Worm (Caenorhabditis elegans) whole organism, early embryonic: ENCODE measurements around the gene ZK697.1.

Experiments used
- B0310.2 ChIP-seq: sonication (generic microtip); optimal IDR thresholded peaks from 2 replicates; lab custom pipeline; 2016; ENCODE audit warnings: mild to moderate bottlenecking, missing genetic modification characterization, missing compliant biosample characterization
- F13C5.2 ChIP-seq: sonication (generic microtip); optimal IDR thresholded peaks from 2 replicates; lab custom pipeline; 2017; ENCODE audit warnings: mild to moderate bottlenecking, missing genetic modification characterization, inconsistent platforms, missing compliant biosample characterization
- aly-1 ChIP-seq: sonication (generic microtip); optimal IDR thresholded peaks from 2 replicates; lab custom pipeline; 2016; ENCODE audit warnings: missing genetic modification characterization, missing compliant biosample characterization
- ama-1 ChIP-seq: fragments of 150-350 bp; optimal IDR thresholded peaks from 2 replicates; lab custom pipeline; 2014
- ceh-13 ChIP-seq: fragments of 200-800 bp; sonication (Bioruptor generic); optimal IDR thresholded peaks from 2 replicates; lab custom pipeline; 2018; ENCODE audit warnings: mild to moderate bottlenecking, missing genetic modification characterization, missing compliant biosample characterization
- ceh-36 ChIP-seq: sonication (generic microtip); optimal IDR thresholded peaks from 2 replicates; lab custom pipeline; 2016; ENCODE audit warnings: missing genetic modification characterization, inconsistent platforms, missing compliant biosample characterization
- ets-7 ChIP-seq: sonication (generic microtip); optimal IDR thresholded peaks from 2 replicates; lab custom pipeline; 2016; ENCODE audit warnings: missing genotype, missing genetic modification characterization, missing compliant biosample characterization
- flt-1 ChIP-seq: fragments of 200-800 bp; sonication (Bioruptor generic); IDR thresholded peaks from 2 replicates; pipeline ENCODE4 v1.3.6; 2022; ENCODE audit warnings: missing genetic modification characterization, missing compliant biosample characterization
- hmbx-1 ChIP-seq: sonication (generic microtip); optimal IDR thresholded peaks from 2 replicates; lab custom pipeline; 2016; ENCODE audit warnings: mild to moderate bottlenecking, missing genetic modification characterization, missing compliant biosample characterization
- hmg-4 ChIP-seq: fragments of 200-800 bp; sonication (Bioruptor generic); optimal IDR thresholded peaks from 2 replicates; lab custom pipeline; 2018; ENCODE audit warnings: mild to moderate bottlenecking, missing genetic modification characterization, missing compliant biosample characterization
- hnd-1 ChIP-seq: sonication (generic microtip); optimal IDR thresholded peaks from 2 replicates; lab custom pipeline; 2016; ENCODE audit warnings: missing genetic modification characterization, missing compliant biosample characterization
- pes-1 ChIP-seq: fragments of 200-800 bp; sonication (Bioruptor generic); IDR thresholded peaks from 2 replicates; pipeline ENCODE4 v1.3.6; 2022; ENCODE audit warnings: missing genetic modification reagents, missing genetic modification characterization, missing compliant biosample characterization
- scrt-1 ChIP-seq: fragments of 200-800 bp; sonication (Bioruptor generic); IDR thresholded peaks from 2 replicates; pipeline ENCODE4 v1.3.6; 2022; ENCODE audit warnings: missing genetic modification characterization, missing compliant biosample characterization
- sea-1 ChIP-seq: fragments of 200-800 bp; sonication (Bioruptor generic); conservative IDR thresholded peaks from 2 replicates; pipeline ENCODE4 v1.3.6; 2022; ENCODE audit warnings: missing genetic modification characterization, missing compliant biosample characterization
- tbx-11 ChIP-seq: fragments of 200-800 bp; sonication (Bioruptor generic); IDR thresholded peaks from 2 replicates; pipeline ENCODE4 v1.3.6; 2022; ENCODE audit warnings: missing genetic modification characterization, missing compliant biosample characterization
- tbx-37 ChIP-seq: fragments of 200-800 bp; sonication (Bioruptor generic); conservative IDR thresholded peaks from 2 replicates; pipeline ENCODE4 v1.3.6; 2022; ENCODE audit warnings: missing genetic modification reagents, missing genetic modification characterization, missing compliant biosample characterization
- tra-4 ChIP-seq: sonication (generic microtip); optimal IDR thresholded peaks from 2 replicates; lab custom pipeline; 2017; ENCODE audit warnings: missing genetic modification characterization, missing compliant biosample characterization

Gene ZK697.1

DNA sequence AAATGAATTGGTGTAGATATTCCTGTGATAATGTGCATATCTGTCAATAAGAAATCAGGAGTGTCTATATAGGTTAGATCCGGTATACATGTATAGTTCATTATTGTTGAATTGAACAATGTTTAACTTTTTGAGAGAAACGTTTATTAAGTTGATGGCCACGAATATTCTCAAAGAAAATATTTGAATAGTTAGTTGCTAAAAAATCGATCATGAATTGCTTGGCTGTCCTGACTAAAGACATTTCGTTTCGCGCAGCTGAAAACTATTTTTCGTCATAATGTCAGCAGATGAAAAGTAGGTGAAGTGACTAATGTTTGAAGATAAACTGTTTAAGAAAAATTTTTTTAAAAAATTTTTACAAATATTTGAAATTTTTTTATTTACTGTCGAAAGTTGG lies 1.1 kb upstream of the ZK697.1 start, which contains the start of gene srh-199:
Gene srh-199 (minus strand): TSS at position 101 of the 400 bp plus-strand sequence.
- TF ChIP-seq tbx-37 (no peak), ceh-13 (GFP tag; lab: Kevin White, UChicago) (no peak), ets-7 (no peak), sea-1 (GFP tag; lab: Robert Waterston, UW) (no peak), hmbx-1 (tag; lab: Kevin White, UChicago) (no peak), F13C5.2 (tag; lab: Kevin White, UChicago) (no peak), pes-1 (GFP tag; lab: Robert Waterston, UW) (no peak), hnd-1 (tag; lab: Kevin White, UChicago) (no peak), flt-1 (GFP tag; lab: Robert Waterston, UW) (no peak), tbx-11 (GFP tag; lab: Robert Waterston, UW) (no peak), ama-1 (lab: Kevin White, UChicago) (no peak), scrt-1 (no peak), ceh-36 (tag; lab: Kevin White, UChicago) (no peak), aly-1 (tag; lab: Kevin White, UChicago) (no peak), hmg-4 (GFP tag; lab: Kevin White, UChicago) (no peak)

DNA sequence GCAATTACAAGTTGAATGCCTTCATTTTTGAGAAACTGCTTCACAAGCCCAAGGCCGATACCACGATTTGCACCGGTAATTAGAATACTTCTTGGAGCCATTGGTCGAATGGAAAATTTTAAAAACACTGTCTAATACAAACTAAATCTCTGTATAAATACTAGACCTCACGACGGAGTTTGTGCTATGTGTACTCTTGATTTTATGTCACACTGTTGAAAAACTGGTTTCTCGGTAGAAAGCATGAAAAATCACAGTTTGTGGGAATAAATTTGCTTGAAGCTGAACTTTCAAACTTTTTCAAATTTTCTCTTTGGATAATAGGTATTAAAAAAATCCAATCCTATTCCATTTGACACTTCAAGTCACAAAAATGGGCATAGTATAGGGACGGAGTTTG lies 3.0 kb downstream of the ZK697.1 start, which contains the start of gene ZK697.14:
Gene ZK697.14 (minus strand): TSS at position 101 of the 400 bp plus-strand sequence.
- no peak for TF ChIP-seq tbx-37

DNA sequence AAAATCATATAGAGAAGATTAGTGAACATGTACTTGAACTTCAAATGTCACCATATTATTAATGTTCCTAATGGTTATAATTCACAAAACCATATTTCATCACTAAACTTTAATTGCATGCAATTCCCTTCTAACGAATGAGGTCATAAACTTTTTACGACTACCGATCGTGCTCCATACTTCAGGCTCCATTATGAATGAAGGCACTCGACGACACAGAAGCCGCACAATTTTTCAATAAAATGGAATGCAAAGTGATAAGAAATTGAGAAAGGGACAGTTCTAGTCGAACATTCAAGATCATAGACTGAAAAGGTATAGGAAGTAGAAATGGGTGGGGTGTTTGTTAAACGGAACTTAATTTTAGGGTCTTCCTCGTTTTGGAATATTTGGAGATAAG lies 3.5 kb downstream of the ZK697.1 start:
- TF ChIP-seq tbx-11 (GFP tag; lab: Robert Waterston, UW): no peak
- TF ChIP-seq ama-1 (lab: Kevin White, UChicago): no peak
- no peak for TF ChIP-seq hmg-4 (GFP tag; lab: Kevin White, UChicago)
- no peak for TF ChIP-seq pes-1 (GFP tag; lab: Robert Waterston, UW)
- TF ChIP-seq tbx-37: no peak
- no peak for TF ChIP-seq B0310.2 (tag; lab: Kevin White, UChicago)
- TF ChIP-seq aly-1 (tag; lab: Kevin White, UChicago): no peak
- no peak for TF ChIP-seq ceh-13 (GFP tag; lab: Kevin White, UChicago)
- TF ChIP-seq tra-4 (tag; lab: Kevin White, UChicago): no peak
- TF ChIP-seq F13C5.2 (tag; lab: Kevin White, UChicago): no peak
- TF ChIP-seq hnd-1 (tag; lab: Kevin White, UChicago): no peak
- no peak for TF ChIP-seq sea-1 (GFP tag; lab: Robert Waterston, UW)
- TF ChIP-seq ceh-36 (tag; lab: Kevin White, UChicago): no peak

DNA sequence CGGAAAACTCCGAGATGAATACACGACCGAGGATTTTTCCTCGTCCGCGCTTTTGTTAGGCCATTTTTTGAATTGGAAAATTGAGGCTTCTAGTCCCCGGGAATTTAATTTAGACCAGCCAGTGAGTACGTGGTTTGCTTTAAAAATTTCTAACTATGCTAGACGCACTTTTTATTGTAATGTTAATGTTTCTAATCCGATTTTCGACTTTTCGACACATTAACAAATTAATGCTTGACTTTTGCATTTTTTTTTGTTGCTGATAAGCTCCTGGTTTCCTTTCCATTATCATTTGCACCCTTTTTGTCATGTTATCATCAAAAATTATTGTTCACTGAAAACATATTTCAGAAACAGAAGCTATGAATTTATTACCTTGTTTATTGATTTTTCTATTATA lies 4.3 kb downstream of the ZK697.1 start, which contains the start of gene clec-204:
Gene clec-204 (plus strand): TSS at position 301 of the 400 bp plus-strand sequence.
- no peak for TF ChIP-seq tbx-11 (GFP tag; lab: Robert Waterston, UW)
- TF ChIP-seq ceh-36 (tag; lab: Kevin White, UChicago): no peak
- no peak for TF ChIP-seq tra-4 (tag; lab: Kevin White, UChicago)
- no peak for TF ChIP-seq sea-1 (GFP tag; lab: Robert Waterston, UW)
- TF ChIP-seq flt-1 (GFP tag; lab: Robert Waterston, UW): no peak
- no peak for TF ChIP-seq B0310.2 (tag; lab: Kevin White, UChicago)
- TF ChIP-seq ets-7: no peak
- TF ChIP-seq ceh-13 (GFP tag; lab: Kevin White, UChicago): no peak
- no peak for TF ChIP-seq ama-1 (lab: Kevin White, UChicago)
- TF ChIP-seq F13C5.2 (tag; lab: Kevin White, UChicago): no peak
- no peak for TF ChIP-seq pes-1 (GFP tag; lab: Robert Waterston, UW)
- TF ChIP-seq hmbx-1 (tag; lab: Kevin White, UChicago): no peak
- no peak for TF ChIP-seq aly-1 (tag; lab: Kevin White, UChicago)
- no peak for TF ChIP-seq tbx-37
- no peak for TF ChIP-seq hmg-4 (GFP tag; lab: Kevin White, UChicago)
- TF ChIP-seq scrt-1: no peak
- TF ChIP-seq hnd-1 (tag; lab: Kevin White, UChicago): no peak

DNA sequence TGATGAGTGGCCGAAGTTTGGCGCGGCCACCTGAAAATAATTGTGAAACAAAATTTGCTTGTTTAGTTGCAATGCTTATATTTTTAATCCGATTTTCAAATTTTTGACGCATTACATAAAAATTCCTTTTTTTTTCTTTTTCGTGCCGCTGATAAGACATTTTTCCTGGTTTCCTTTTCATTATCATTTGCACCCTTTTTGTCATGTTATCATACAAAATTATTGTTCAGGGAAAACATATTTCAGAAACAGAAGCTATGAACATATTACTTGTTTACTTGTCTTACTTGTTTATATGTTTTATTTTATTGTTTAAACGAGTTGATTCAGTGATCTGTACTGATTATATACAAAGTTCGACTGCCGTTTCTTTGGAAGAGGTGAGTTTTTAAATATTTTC lies 8.1 kb downstream of the ZK697.1 start, which contains the start of gene clec-205:
Gene clec-205 (plus strand): TSS at position 212 of the 400 bp plus-strand sequence.
- TF ChIP-seq B0310.2 (tag; lab: Kevin White, UChicago) (no peak), aly-1 (tag; lab: Kevin White, UChicago) (no peak), scrt-1 (no peak), flt-1 (GFP tag; lab: Robert Waterston, UW) (no peak), ceh-13 (GFP tag; lab: Kevin White, UChicago) (no peak), hmg-4 (GFP tag; lab: Kevin White, UChicago) (no peak), F13C5.2 (tag; lab: Kevin White, UChicago) (no peak), tra-4 (tag; lab: Kevin White, UChicago) (no peak), sea-1 (GFP tag; lab: Robert Waterston, UW) (no peak), pes-1 (GFP tag; lab: Robert Waterston, UW) (no peak), ets-7 (no peak), ceh-36 (tag; lab: Kevin White, UChicago) (no peak), hmbx-1 (tag; lab: Kevin White, UChicago) (no peak), hnd-1 (tag; lab: Kevin White, UChicago) (no peak), ama-1 (lab: Kevin White, UChicago) (no peak), tbx-37 (no peak), tbx-11 (GFP tag; lab: Robert Waterston, UW) (no peak)

DNA sequence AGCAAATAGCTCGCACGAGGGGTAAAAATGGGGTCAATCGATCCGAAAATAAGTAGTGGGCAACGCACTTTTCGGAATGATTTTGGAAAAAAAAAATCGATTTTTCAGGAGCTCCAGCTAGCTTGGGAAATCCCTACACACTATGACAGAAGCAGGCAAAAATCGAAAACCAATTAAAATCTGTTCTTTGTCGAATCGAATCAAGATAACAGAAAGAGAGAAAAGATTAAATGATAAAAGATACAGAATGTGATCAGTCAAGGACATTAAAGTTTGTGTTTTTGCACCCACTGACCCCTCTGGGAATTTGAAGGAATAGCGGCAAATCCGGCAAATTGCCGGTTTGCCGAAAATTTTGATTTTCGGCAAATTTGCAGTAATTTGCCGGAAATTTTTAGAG lies 14.8 kb downstream of the ZK697.1 start:
- TF ChIP-seq F13C5.2 (tag; lab: Kevin White, UChicago) (no peak), ceh-13 (GFP tag; lab: Kevin White, UChicago) (no peak), ets-7 (no peak), aly-1 (tag; lab: Kevin White, UChicago) (no peak), hmbx-1 (tag; lab: Kevin White, UChicago) (no peak), tbx-11 (GFP tag; lab: Robert Waterston, UW) (no peak), hmg-4 (GFP tag; lab: Kevin White, UChicago) (no peak), ceh-36 (tag; lab: Kevin White, UChicago) (no peak), tra-4 (tag; lab: Kevin White, UChicago) (no peak), B0310.2 (tag; lab: Kevin White, UChicago) (no peak), scrt-1 (no peak), tbx-37 (no peak), flt-1 (GFP tag; lab: Robert Waterston, UW) (no peak), sea-1 (GFP tag; lab: Robert Waterston, UW) (no peak), hnd-1 (tag; lab: Kevin White, UChicago) (no peak)
